Worm (Caenorhabditis elegans): ENCODE results near the gene C25E10.8.

Gene C25E10.8

DNA sequence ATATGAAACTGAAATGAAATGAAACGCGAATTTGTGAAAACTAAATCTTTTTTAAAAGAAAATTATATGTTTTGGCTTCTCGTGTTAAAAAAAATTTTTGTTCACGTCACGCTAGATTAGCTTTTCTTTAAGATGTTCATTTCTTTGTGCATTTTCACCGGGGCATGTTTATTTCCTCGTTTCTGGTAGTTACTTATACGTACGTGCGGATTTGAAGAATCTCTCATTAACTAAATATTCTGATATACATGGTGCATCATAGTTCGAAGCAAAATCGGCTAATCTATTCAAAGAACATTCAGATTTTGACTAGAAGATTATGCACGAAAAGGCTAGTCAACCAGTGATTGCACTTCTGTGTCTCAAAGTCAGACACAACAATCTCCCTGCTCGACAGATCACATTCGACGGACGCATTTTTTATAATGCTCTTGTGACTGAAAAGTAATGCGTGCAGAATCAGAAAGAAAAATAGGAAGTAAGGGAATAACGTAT, 6.3 kb downstream of the C25E10.8 start, which contains the start of gene C25E10.17:
TSS of gene C25E10.17 (minus strand) at position 51 of the 495 bp plus-strand sequence.
- TF ChIP-seq ets-5 (GFP tag; IDR thresholded peaks at IDR 0.05), result no peak
- no peak for TF ChIP-seq pag-3 (tag; optimal IDR thresholded peaks at IDR 0.05; ENCODE audit: borderline replicate concordance, insufficient read depth)
- peak; percentile 13 for TF ChIP-seq lin-14 (GFP tag; optimal IDR thresholded peaks at IDR 0.05)
- no peak for TF ChIP-seq sptf-1 (tag; optimal IDR thresholded peaks at IDR 0.05)
- TF ChIP-seq sox-4 (tag; optimal IDR thresholded peaks at IDR 0.05), result peak; percentile 58
- no peak for TF ChIP-seq nhr-12 (tag; optimal IDR thresholded peaks at IDR 0.05)
- no peak for TF ChIP-seq Y116A8C.19 (tag; optimal IDR thresholded peaks at IDR 0.05; ENCODE audit: borderline replicate concordance)
- TF ChIP-seq pax-3 (tag; optimal IDR thresholded peaks at IDR 0.05), result peak; percentile 44
- TF ChIP-seq nhr-71 (tag; optimal IDR thresholded peaks at IDR 0.05), result peak; percentile 42
- peak; percentile 89 for TF ChIP-seq fkh-8 (tag; optimal IDR thresholded peaks at IDR 0.05)
- peak; percentile 67 for TF ChIP-seq dsc-1 (tag; optimal IDR thresholded peaks at IDR 0.05)
- TF ChIP-seq vab-15 (tag; optimal IDR thresholded peaks at IDR 0.05), result no peak
- peak; percentile 37 for TF ChIP-seq nhr-11 (tag; optimal IDR thresholded peaks at IDR 0.05)
- TF ChIP-seq nhr-47 (tag; optimal IDR thresholded peaks at IDR 0.05), result peak; percentile 43

DNA sequence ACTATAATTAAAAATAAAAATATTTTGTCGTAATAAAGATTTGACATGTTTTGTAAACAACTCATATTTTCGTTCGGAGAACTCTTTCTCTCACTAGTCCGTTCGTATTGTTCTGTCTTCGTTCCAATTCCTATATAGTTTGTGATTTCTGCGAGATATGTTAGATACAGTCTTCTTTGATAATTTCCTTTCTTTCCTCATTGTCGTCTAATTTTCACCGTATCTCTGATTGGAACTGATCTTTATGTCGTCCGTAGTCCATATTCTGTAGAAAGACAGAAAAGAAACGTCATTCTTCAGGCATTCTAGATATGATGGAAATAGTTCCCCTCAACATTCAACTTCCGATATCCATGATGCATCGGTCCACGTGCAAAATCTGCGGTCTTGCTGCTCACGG, 9.0 kb downstream of the C25E10.8 start, which contains the start of gene nhr-30:
TSS of gene nhr-30 (plus strand) at position 301 of the 400 bp plus-strand sequence.
- TF ChIP-seq zag-1 (tag; optimal IDR thresholded peaks at IDR 0.05), result no peak
- no peak for TF ChIP-seq nhr-11 (tag; optimal IDR thresholded peaks at IDR 0.05)
- no peak for TF ChIP-seq fkh-4 (tag; optimal IDR thresholded peaks at IDR 0.05; ENCODE audit: borderline replicate concordance)
- TF ChIP-seq jun-1 (tag; optimal IDR thresholded peaks at IDR 0.05), result no peak
- TF ChIP-seq aly-2 (tag; optimal IDR thresholded peaks at IDR 0.05), result no peak
- no peak for TF ChIP-seq vab-15 (tag; optimal IDR thresholded peaks at IDR 0.05)
- no peak for TF ChIP-seq irx-1 (tag; optimal IDR thresholded peaks at IDR 0.05)
- no peak for TF ChIP-seq xbp-1 (tag; optimal IDR thresholded peaks at IDR 0.05)
- no peak for TF ChIP-seq efl-1 (optimal IDR thresholded peaks at IDR 0.05)
- no peak for TF ChIP-seq efl-1 (GFP tag; optimal IDR thresholded peaks at IDR 0.05 in 1 of 2)
- no peak for TF ChIP-seq alr-1 (tag; optimal IDR thresholded peaks at IDR 0.05; ENCODE audit: borderline replicate concordance)
- no peak for TF ChIP-seq zip-4 (GFP tag; optimal IDR thresholded peaks at IDR 0.05)
- no peak for TF ChIP-seq C16A3.4 (tag; optimal IDR thresholded peaks at IDR 0.05)
- TF ChIP-seq unc-130 (tag; optimal IDR thresholded peaks at IDR 0.05), result no peak
- TF ChIP-seq nhr-19 (GFP tag; conservative IDR thresholded peaks at IDR 0.05), result no peak
- TF ChIP-seq pag-3 (tag; optimal IDR thresholded peaks at IDR 0.05; ENCODE audit: borderline replicate concordance, insufficient read depth), result no peak
- TF ChIP-seq nhr-76 (tag; optimal IDR thresholded peaks at IDR 0.05), result no peak

DNA sequence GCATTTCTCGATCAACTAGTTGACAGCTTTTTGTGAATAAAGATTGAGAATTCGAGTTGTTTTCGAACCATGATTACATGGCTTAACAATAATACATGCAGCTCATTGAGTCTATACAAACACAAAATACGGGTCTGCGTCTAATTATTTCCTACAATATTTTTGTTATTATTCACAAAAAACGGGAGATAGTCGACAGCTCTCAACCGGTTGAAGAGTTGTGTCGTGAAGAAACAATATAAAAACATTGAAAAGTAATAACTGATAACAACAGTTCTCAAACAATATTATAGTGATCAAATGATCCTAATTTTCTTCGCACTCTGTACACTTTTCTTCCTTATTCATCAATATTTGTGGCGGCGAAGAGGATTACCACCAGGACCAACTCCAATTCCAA, 12.8 kb downstream of the C25E10.8 start, which contains the start of gene cyp-33B1:
TSS of gene cyp-33B1 (plus strand) at position 301 of the 400 bp plus-strand sequence.
- TF ChIP-seq ceh-82 (tag; optimal IDR thresholded peaks at IDR 0.05) (no peak), hlh-4 (tag; optimal IDR thresholded peaks at IDR 0.05) (no peak), snpc-4 (tag; optimal IDR thresholded peaks at IDR 0.05) (no peak), mdl-1 (tag; optimal IDR thresholded peaks at IDR 0.05) (no peak), snu-23 (GFP tag; optimal IDR thresholded peaks at IDR 0.05) (no peak), nhr-77 (tag; optimal IDR thresholded peaks at IDR 0.05) (no peak), pag-3 (tag; optimal IDR thresholded peaks at IDR 0.05; ENCODE audit: borderline replicate concordance, insufficient read depth) (no peak), C04F5.9 (tag; optimal IDR thresholded peaks at IDR 0.05) (no peak), mep-1 (tag; optimal IDR thresholded peaks at IDR 0.05) (no peak), nhr-76 (tag; optimal IDR thresholded peaks at IDR 0.05) (no peak), nhr-19 (GFP tag; conservative IDR thresholded peaks at IDR 0.05) (no peak), nhr-12 (tag; optimal IDR thresholded peaks at IDR 0.05) (no peak), zag-1 (tag; optimal IDR thresholded peaks at IDR 0.05) (no peak), lir-3 (tag; optimal IDR thresholded peaks at IDR 0.05; ENCODE audit: poor library complexity) (no peak), nhr-20 (tag; optimal IDR thresholded peaks at IDR 0.05) (no peak), grh-1 (GFP tag; IDR thresholded peaks at IDR 0.05) (no peak), efl-3 (GFP tag; optimal IDR thresholded peaks at IDR 0.05) (no peak), ets-5 (GFP tag; IDR thresholded peaks at IDR 0.05) (no peak), ceh-88 (GFP tag; IDR thresholded peaks at IDR 0.05) (no peak), dsc-1 (tag; optimal IDR thresholded peaks at IDR 0.05) (no peak)

Data from whole organism, L1 larva.